Worm (Caenorhabditis elegans): ENCODE data around the gene srd-10.

DNA sequence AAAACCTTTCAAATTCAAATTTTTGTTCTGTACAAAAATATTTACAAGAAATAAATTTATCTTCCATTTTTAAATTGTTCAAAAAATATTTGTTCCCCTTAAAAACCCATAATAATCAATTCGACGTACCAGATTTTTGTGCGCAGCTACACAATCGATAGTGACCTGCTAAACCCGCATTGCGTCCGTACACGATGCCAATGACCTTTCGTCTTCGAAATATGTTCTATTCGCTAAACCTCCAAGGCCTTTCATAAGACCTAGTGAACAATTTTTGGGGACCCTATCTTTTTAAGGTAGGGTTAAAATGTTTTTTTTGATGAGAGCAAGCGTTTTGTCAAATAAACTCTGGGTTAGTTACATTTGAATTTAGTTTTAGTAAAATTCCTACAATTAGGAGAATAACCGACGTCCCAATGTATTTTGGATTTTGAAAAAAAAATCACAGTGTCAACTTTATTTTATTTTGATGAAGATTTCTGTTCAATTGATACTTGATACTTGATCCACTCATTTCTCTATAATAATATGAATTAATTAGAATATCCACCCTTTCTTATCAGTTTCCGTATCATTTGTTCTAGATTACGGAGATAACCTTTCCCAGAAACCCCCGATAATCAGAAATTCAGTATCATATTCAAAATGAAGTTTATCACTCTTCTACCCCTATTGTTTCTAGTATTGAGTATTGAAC is 27.3 kb downstream of the srd-10 start, which contains the start of gene Y45F10B.59:
- TF ChIP-seq ama-1 (optimal IDR thresholded peaks at IDR 0.05) (no peak), ets-7 (tag; optimal IDR thresholded peaks at IDR 0.05) (no peak), ceh-36 (tag; optimal IDR thresholded peaks at IDR 0.05) (no peak), hnd-1 (tag; optimal IDR thresholded peaks at IDR 0.05) (no peak), F13C5.2 (tag; optimal IDR thresholded peaks at IDR 0.05) (no peak), B0310.2 (tag; optimal IDR thresholded peaks at IDR 0.05) (no peak), flt-1 (GFP tag; IDR thresholded peaks at IDR 0.05) (no peak), ceh-13 (GFP tag; optimal IDR thresholded peaks at IDR 0.05) (no peak)

All from whole organism, early embryonic.